Fruit fly (Drosophila melanogaster) whole organism, embryonic: Measurements from ENCODE around the gene puf.

Experiments used
- B-H2 ChIP-seq: fragments of 200-800 bp; sonication (Bioruptor generic); optimal IDR thresholded peaks from 2 replicates; lab custom pipeline; 2018; ENCODE audit warnings: missing biosample characterization, mild to moderate bottlenecking, missing genetic modification characterization
- BtbVII ChIP-seq: fragments of 200-800 bp; sonication (Bioruptor generic); optimal IDR thresholded peaks from 3 replicates; lab custom pipeline; 2017; ENCODE audit warnings: missing biosample characterization, mild to moderate bottlenecking, missing genetic modification characterization
- CG10431 ChIP-seq: fragments of 200-800 bp; sonication (Bioruptor generic); optimal IDR thresholded peaks from 3 replicates; lab custom pipeline; 2018; ENCODE audit warnings: missing biosample characterization, mild to moderate bottlenecking, missing genetic modification characterization
- CG12299 ChIP-seq: fragments of 200-800 bp; sonication (Bioruptor generic); optimal IDR thresholded peaks from 2 replicates; lab custom pipeline; 2018; ENCODE audit warnings: missing biosample characterization, mild to moderate bottlenecking, missing genetic modification characterization
- CG1233 ChIP-seq: fragments of 200-800 bp; sonication (Bioruptor generic); optimal IDR thresholded peaks from 4 replicates; lab custom pipeline; 2018; ENCODE audit warnings: missing biosample characterization, mild to moderate bottlenecking, missing genetic modification characterization
- CG13296 ChIP-seq: fragments of 200-800 bp; sonication (Bioruptor generic); optimal IDR thresholded peaks from 3 replicates; lab custom pipeline; 2018; ENCODE audit warnings: missing biosample characterization, mild to moderate bottlenecking, missing genetic modification characterization
- CG15601 ChIP-seq: fragments of 200-800 bp; sonication (Bioruptor generic); optimal IDR thresholded peaks from 3 replicates; lab custom pipeline; 2019; ENCODE audit warnings: missing biosample characterization, mild to moderate bottlenecking, missing genetic modification characterization, moderate library complexity
- CG17359 ChIP-seq: fragments of 200-800 bp; sonication (Bioruptor generic); optimal IDR thresholded peaks from 3 replicates; lab custom pipeline; 2018; ENCODE audit warnings: missing biosample characterization, mild to moderate bottlenecking, missing genetic modification characterization, moderate library complexity
- CG17385 ChIP-seq: fragments of 200-800 bp; sonication (Bioruptor generic); optimal IDR thresholded peaks from 3 replicates; lab custom pipeline; 2018; ENCODE audit warnings: missing biosample characterization, mild to moderate bottlenecking, missing genetic modification characterization
- CG17829 ChIP-seq: fragments of 200-800 bp; optimal IDR thresholded peaks from 2 replicates; lab custom pipeline; 2019; ENCODE audit warnings: missing biosample characterization, mild to moderate bottlenecking, missing genetic modification characterization, moderate library complexity
- CG2678 ChIP-seq: fragments of 200-800 bp; sonication (Bioruptor generic); optimal IDR thresholded peaks from 3 replicates; lab custom pipeline; 2019; ENCODE audit warnings: missing biosample characterization, mild to moderate bottlenecking, missing genetic modification characterization, moderate library complexity
- CG30020 ChIP-seq: fragments of 200-800 bp; optimal IDR thresholded peaks from 2 replicates; lab custom pipeline; 2019; ENCODE audit warnings: missing biosample characterization, mild to moderate bottlenecking, missing genetic modification characterization, moderate library complexity
- CG3281 ChIP-seq: fragments of 200-800 bp; sonication (Bioruptor generic); optimal IDR thresholded peaks from 3 replicates; lab custom pipeline; 2017; ENCODE audit warnings: missing biosample characterization, mild to moderate bottlenecking, missing genetic modification characterization
- CG7839 ChIP-seq: fragments of 200-800 bp; sonication (Bioruptor generic); optimal IDR thresholded peaks from 3 replicates; lab custom pipeline; 2018; ENCODE audit warnings: missing biosample characterization, mild to moderate bottlenecking, missing genetic modification characterization, moderate library complexity
- CG8290 ChIP-seq, 3 experiments: fragments of 200-800 bp; sonication (Bioruptor generic); optimal IDR thresholded peaks; 2 replicates each; lab custom pipeline; 2016 to 2019; ENCODE audit warnings: missing biosample characterization in 3 of 3, missing genetic modification characterization in 3 of 3, mild to moderate bottlenecking in 2 of 3, moderate library complexity in 1 of 3
- CG8924 ChIP-seq: fragments of 200-800 bp; optimal IDR thresholded peaks from 3 replicates; lab custom pipeline; 2019; ENCODE audit warnings: missing biosample characterization, mild to moderate bottlenecking, missing genetic modification characterization, moderate library complexity
- Deaf1 ChIP-seq: fragments of 200-800 bp; optimal IDR thresholded peaks from 3 replicates; lab custom pipeline; 2019; ENCODE audit warnings: missing biosample characterization, mild to moderate bottlenecking, missing genetic modification characterization, moderate library complexity
- Hmr ChIP-seq: fragments of 200-800 bp; sonication (Bioruptor generic); optimal IDR thresholded peaks from 3 replicates; lab custom pipeline; 2017; ENCODE audit warnings: mild to moderate bottlenecking, missing biosample characterization, missing genetic modification reagents, missing genetic modification characterization
- Hmx ChIP-seq: fragments of 200-800 bp; sonication (Bioruptor generic); optimal IDR thresholded peaks from 2 replicates; lab custom pipeline; 2016; ENCODE audit warnings: missing biosample characterization, missing genetic modification characterization
- Hr78 ChIP-seq, 2 experiments: fragments of 200-800 bp in 1 of 2; fragments of >200 bp in 1 of 2; sonication (Bioruptor generic) in 1 of 2; optimal IDR thresholded peaks; 2 replicates each; lab custom pipeline; 2017 to 2019; ENCODE audit warnings: missing biosample characterization in 2 of 2, missing genetic modification characterization in 2 of 2, mild to moderate bottlenecking in 1 of 2, moderate library complexity in 1 of 2
- Jarid2 ChIP-seq: fragments of 200-800 bp; sonication (Bioruptor generic); optimal IDR thresholded peaks from 3 replicates; lab custom pipeline; 2017; ENCODE audit warnings: mild to moderate bottlenecking, missing biosample characterization, missing genetic modification reagents, missing genetic modification characterization
- Meics ChIP-seq: fragments of 200-800 bp; sonication (Bioruptor generic); optimal IDR thresholded peaks from 2 replicates; lab custom pipeline; 2017; ENCODE audit warnings: missing biosample characterization, mild to moderate bottlenecking, missing genetic modification characterization
- Nf-YC ChIP-seq: fragments of 200-800 bp; optimal IDR thresholded peaks from 3 replicates; lab custom pipeline; 2019; ENCODE audit warnings: missing biosample characterization, mild to moderate bottlenecking, missing genetic modification characterization, moderate library complexity
- PHDP ChIP-seq: fragments of 200-800 bp; sonication (Bioruptor generic); optimal IDR thresholded peaks from 3 replicates; lab custom pipeline; 2018; ENCODE audit warnings: missing biosample characterization, mild to moderate bottlenecking, missing genetic modification characterization, moderate library complexity
- Pdp1 ChIP-seq, 2 experiments: fragments of 200-800 bp; sonication (Bioruptor generic); optimal IDR thresholded peaks; 3 replicates each; lab custom pipeline; 2016; ENCODE audit warnings: missing biosample characterization in 2 of 2, missing genetic modification characterization in 2 of 2, mild to moderate bottlenecking in 1 of 2, moderate library complexity in 1 of 2
- Side ChIP-seq: fragments of 200-800 bp; sonication (Bioruptor generic); optimal IDR thresholded peaks from 2 replicates; lab custom pipeline; 2016; ENCODE audit warnings: missing biosample characterization, missing genetic modification characterization
- ash1 ChIP-seq: fragments of 200-800 bp; sonication (Bioruptor generic); optimal IDR thresholded peaks from 2 replicates; lab custom pipeline; 2018; ENCODE audit warnings: missing biosample characterization, mild to moderate bottlenecking, missing genetic modification characterization
- bowl ChIP-seq: fragments of 200-800 bp; sonication (Bioruptor generic); IDR thresholded peaks from 2 replicates; pipeline ENCODE4 v1.3.6; 2022; ENCODE audit warnings: missing biosample characterization, missing genetic modification characterization
- bsh ChIP-seq, 2 experiments: fragments of 200-800 bp; sonication (Bioruptor generic); optimal IDR thresholded peaks; 2 replicates each; lab custom pipeline; 2017 to 2018; ENCODE audit warnings: mild to moderate bottlenecking in 2 of 2, missing biosample characterization in 2 of 2, missing genetic modification characterization in 2 of 2, moderate library complexity in 1 of 2
- cg ChIP-seq: fragments of 200-800 bp; sonication (Bioruptor generic); optimal IDR thresholded peaks from 3 replicates; lab custom pipeline; 2019; ENCODE audit warnings: missing biosample characterization, mild to moderate bottlenecking, missing genetic modification characterization, moderate library complexity
- croc ChIP-seq: fragments of 200-800 bp; sonication (Bioruptor generic); conservative IDR thresholded peaks from 3 replicates; pipeline ENCODE4 v1.3.6; 2022; ENCODE audit warnings: missing biosample characterization, missing genetic modification characterization
- crp ChIP-seq, 2 experiments: fragments of 200-800 bp; sonication (Bioruptor generic); optimal IDR thresholded peaks; 2 replicates in 1 of 2; 3 replicates in 1 of 2; lab custom pipeline; 2017; ENCODE audit warnings: missing biosample characterization in 2 of 2, missing genetic modification characterization in 2 of 2, mild to moderate bottlenecking in 1 of 2, moderate library complexity in 1 of 2
- ftz-f1 ChIP-seq: fragments of 200-800 bp; sonication (Bioruptor generic); optimal IDR thresholded peaks from 2 replicates; lab custom pipeline; 2016; ENCODE audit warnings: missing biosample characterization, missing genetic modification characterization
- grau ChIP-seq: fragments of 200-800 bp; optimal IDR thresholded peaks from 3 replicates; lab custom pipeline; 2019; ENCODE audit warnings: missing biosample characterization, mild to moderate bottlenecking, missing genetic modification characterization, moderate library complexity
- grn ChIP-seq: fragments of 200-800 bp; sonication (Bioruptor generic); optimal IDR thresholded peaks from 3 replicates; lab custom pipeline; 2017; ENCODE audit warnings: missing biosample characterization, missing genetic modification characterization
- gro ChIP-seq: fragments of 200-800 bp; sonication (Bioruptor generic); optimal IDR thresholded peaks from 2 replicates; lab custom pipeline; 2016; ENCODE audit warnings: missing biosample characterization, missing genetic modification characterization
- mam ChIP-seq: fragments of 200-800 bp; sonication (Bioruptor generic); optimal IDR thresholded peaks from 3 replicates; lab custom pipeline; 2016; ENCODE audit warnings: missing biosample characterization, missing genetic modification characterization
- nau ChIP-seq: fragments of 200-800 bp; sonication (Bioruptor generic); optimal IDR thresholded peaks from 3 replicates; lab custom pipeline; 2017; ENCODE audit warnings: missing biosample characterization, mild to moderate bottlenecking, missing genetic modification characterization, missing genetic modification reagents
- nom ChIP-seq: fragments of 200-800 bp; sonication (Bioruptor generic); optimal IDR thresholded peaks from 2 replicates; lab custom pipeline; 2017; ENCODE audit warnings: missing biosample characterization, missing genetic modification characterization, mild to moderate bottlenecking, moderate library complexity, missing genetic modification reagents
- otp ChIP-seq: fragments of 200-800 bp; sonication (Bioruptor generic); IDR thresholded peaks from 3 replicates; pipeline ENCODE4, ENCODE4 v1.3.6; 2022; ENCODE audit warnings: missing biosample characterization, missing genetic modification characterization
- sd ChIP-seq: fragments of 200-800 bp; sonication (Bioruptor generic); optimal IDR thresholded peaks from 3 replicates; lab custom pipeline; 2018; ENCODE audit warnings: missing biosample characterization, mild to moderate bottlenecking, missing genetic modification characterization, moderate library complexity
- sqz ChIP-seq: fragments of 200-800 bp; sonication (Bioruptor generic); optimal IDR thresholded peaks from 3 replicates; lab custom pipeline; 2018; ENCODE audit warnings: missing biosample characterization, mild to moderate bottlenecking, missing genetic modification characterization
- ssp ChIP-seq: fragments of 200-800 bp; sonication (Bioruptor generic); IDR thresholded peaks from 2 replicates; pipeline ENCODE4 v1.3.6; 2022; ENCODE audit warnings: missing biosample characterization, missing genetic modification characterization
- stwl ChIP-seq: fragments of 200-800 bp; sonication (Bioruptor generic); optimal IDR thresholded peaks from 3 replicates; lab custom pipeline; 2018; ENCODE audit warnings: missing biosample characterization, mild to moderate bottlenecking, missing genetic modification characterization, moderate library complexity
- trem ChIP-seq: fragments of 200-800 bp; optimal IDR thresholded peaks from 3 replicates; lab custom pipeline; 2019; ENCODE audit warnings: missing biosample characterization, mild to moderate bottlenecking, missing genetic modification characterization, moderate library complexity
- unc-4 ChIP-seq: fragments of 200-800 bp; sonication (Bioruptor generic); IDR thresholded peaks from 2 replicates; pipeline ENCODE4 v1.3.6; 2022; ENCODE audit warnings: missing biosample characterization, missing genetic modification characterization; ENCODE audit not compliant: partially characterized antibody
- zf30C ChIP-seq: fragments of 200-800 bp; sonication (Bioruptor generic); optimal IDR thresholded peaks from 3 replicates; lab custom pipeline; 2018; ENCODE audit warnings: missing biosample characterization, mild to moderate bottlenecking, missing genetic modification characterization

Gene puf

dm6 chr3R:24588829-24589638, 60.8 kb downstream of the puf start (continued):
- TF ChIP-seq CG8290 (GFP tag; optimal IDR thresholded peaks at IDR 0.05; lab: Kevin White, UChicago), result no peak
- TF ChIP-seq CG8290 (tag; optimal IDR thresholded peaks at IDR 0.05; lab: Kevin White, UChicago), result peak in 1 of 2 experiments; percentile 75
- no peak for TF ChIP-seq B-H2
- TF ChIP-seq grau, result peak; percentile 28
- TF ChIP-seq nau (GFP tag; lab: Kevin White, UChicago), result peak; percentile 42
- no peak for TF ChIP-seq CG17385 (GFP tag; lab: Kevin White, UChicago)
- peak; percentile 17 for TF ChIP-seq zf30C
- TF ChIP-seq grn (GFP tag; lab: Kevin White, UChicago), result no peak
- peak; percentile 34 for TF ChIP-seq PHDP (tag; lab: Kevin White, UChicago)
- peak; percentile 3 for TF ChIP-seq CG17829 (tag; lab: Kevin White, UChicago)
- peak; percentile 5 for TF ChIP-seq Side (GFP tag; lab: Kevin White, UChicago)
- TF ChIP-seq bsh (GFP tag; optimal IDR thresholded peaks at IDR 0.05; lab: Kevin White, UChicago), result no peak
- TF ChIP-seq crp (GFP tag; optimal IDR thresholded peaks at IDR 0.05; lab: Kevin White, UChicago), result peak in 1 of 2 experiments; percentile 31
- peak; percentile 22 for TF ChIP-seq CG13296 (GFP tag; lab: Kevin White, UChicago)
- no peak for TF ChIP-seq Hmx (GFP tag; lab: Kevin White, UChicago)
- peak; percentile 31 for TF ChIP-seq CG12299
- peak; percentile 46 for TF ChIP-seq Hmr (GFP tag; lab: Kevin White, UChicago)
- no peak for TF ChIP-seq Nf-YC (tag; lab: Kevin White, UChicago)
- peak; percentile 15 for TF ChIP-seq CG7839
- TF ChIP-seq BtbVII, result peak; percentile 49
- peak; percentile 73 for TF ChIP-seq cg (GFP tag; lab: Kevin White, UChicago)
- peak; percentile 8 for TF ChIP-seq CG2678
- peak; percentile 21 for TF ChIP-seq ftz-f1 (GFP tag; lab: Kevin White, UChicago)
- TF ChIP-seq Jarid2 (GFP tag; lab: Kevin White, UChicago), result peak; percentile 97
- TF ChIP-seq CG30020 (tag; lab: Kevin White, UChicago), result no peak
- peak in 1 of 2 experiments; percentile 23 for TF ChIP-seq Hr78 (GFP tag; optimal IDR thresholded peaks at IDR 0.05; lab: Kevin White, UChicago)
- peak; percentile 73 for TF ChIP-seq sd (tag; lab: Kevin White, UChicago)
- no peak for TF ChIP-seq unc-4
- no peak for TF ChIP-seq mam (GFP tag; lab: Kevin White, UChicago)
- TF ChIP-seq CG15601 (tag; lab: Kevin White, UChicago), result peak; percentile 10
- no peak for TF ChIP-seq croc (GFP tag; lab: Robert Waterston, UW)
- TF ChIP-seq trem (tag; lab: Kevin White, UChicago), result peak; percentile 2
- TF ChIP-seq CG17359, result peak; percentile 22
- TF ChIP-seq gro, result peak; percentile 43
- peak; percentile 18 for TF ChIP-seq CG3281 (GFP tag; lab: Kevin White, UChicago)
- peak; percentile 28 for TF ChIP-seq CG1233 (GFP tag; lab: Kevin White, UChicago)
- TF ChIP-seq Meics (GFP tag; lab: Kevin White, UChicago), result peak; percentile 26
- TF ChIP-seq stwl (tag; lab: Kevin White, UChicago), result peak; percentile 40
- TF ChIP-seq Deaf1, result peak; percentile 20
- TF ChIP-seq ssp, result no peak
- no peak for TF ChIP-seq otp (GFP tag; lab: Robert Waterston, UW)
- TF ChIP-seq Pdp1 (GFP tag; optimal IDR thresholded peaks at IDR 0.05; lab: Kevin White, UChicago), result peak in 1 of 2 experiments; percentile 9
- TF ChIP-seq CG8924, result peak; percentile 3
- TF ChIP-seq CG10431 (GFP tag; lab: Kevin White, UChicago), result peak; percentile 20
- TF ChIP-seq nom (GFP tag; lab: Kevin White, UChicago), result peak; percentile 55
- peak; percentile 51 for TF ChIP-seq sqz (GFP tag; lab: Kevin White, UChicago)
- TF ChIP-seq ash1 (GFP tag; lab: Kevin White, UChicago), result no peak
- TF ChIP-seq bowl (GFP tag; lab: Robert Waterston, UW), result no peak
